Fruit fly (Drosophila melanogaster) whole organism, larva: Measurements from ENCODE around the gene sloth2.

Experiments used
- noc ChIP-seq: fragments of 200-800 bp; sonication (Bioruptor generic); optimal IDR thresholded peaks from 3 replicates; lab custom pipeline; 2019; ENCODE audit warnings: missing biosample characterization, mild to moderate bottlenecking, missing genetic modification characterization, moderate library complexity

sloth2 gene

DNA sequence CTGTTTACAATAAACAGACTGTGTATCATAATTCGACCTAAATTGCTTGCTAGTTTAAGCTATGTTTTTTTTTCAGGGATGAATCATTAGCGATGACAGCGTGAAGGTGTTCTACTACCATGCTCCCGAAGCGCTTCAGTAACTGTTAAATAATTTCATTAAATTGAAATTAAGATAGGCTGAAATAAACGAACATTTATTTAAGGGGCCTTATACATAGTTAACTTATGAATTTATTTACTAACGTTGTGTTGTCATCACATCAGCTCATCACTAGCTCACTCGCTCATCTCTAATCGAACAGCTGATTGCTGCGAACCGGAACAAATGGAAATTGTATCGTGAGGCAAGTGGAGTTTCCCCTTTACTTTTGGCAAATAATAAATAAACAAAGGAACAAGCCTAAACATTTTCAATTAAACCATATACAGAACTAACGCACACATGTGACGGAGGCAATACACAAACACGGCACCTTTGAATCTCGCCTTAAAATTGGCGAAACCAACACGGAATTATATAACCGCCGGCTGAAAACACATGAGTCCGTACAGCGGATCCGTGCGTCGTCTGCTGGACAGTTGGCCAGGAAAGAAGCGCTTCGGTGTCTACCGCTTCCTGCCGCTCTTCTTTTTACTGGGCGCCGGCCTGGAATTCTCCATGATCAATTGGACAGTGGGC lies at the start of gene sloth2, which contains the start of the genes cm and sloth1:
Gene sloth2, plus strand, starts transcription at position 295 of the 681 bp plus-strand sequence.
Gene cm, minus strand, starts transcription at position 83 of the 681 bp plus-strand sequence.
Gene sloth1, plus strand, starts transcription at position 295 of the 681 bp plus-strand sequence.
- peak; percentile 85 for TF ChIP-seq noc (tag; lab: Kevin White, UChicago)

DNA sequence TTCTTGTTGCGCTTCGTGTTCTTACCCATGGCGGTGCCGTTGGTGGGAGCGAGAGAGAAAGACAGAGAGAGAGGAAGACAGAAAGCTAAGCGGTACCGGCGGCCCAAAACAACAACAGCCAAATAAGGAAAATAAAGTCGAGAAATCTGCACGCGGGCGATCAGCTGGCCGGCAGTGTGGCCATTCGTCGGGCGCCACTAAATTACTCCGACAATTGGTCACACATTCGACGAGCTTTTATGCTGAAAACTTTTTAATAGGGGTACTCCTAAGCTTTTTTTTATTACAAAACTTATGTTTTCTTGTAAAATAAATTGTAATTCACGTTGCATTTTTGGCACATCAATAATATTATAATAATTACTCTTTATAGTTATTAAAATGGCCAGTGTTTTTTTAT lies 42.6 kb upstream of the sloth2 start, which contains the start of gene Setd3:
Gene Setd3, minus strand, starts transcription at position 187 of the 400 bp plus-strand sequence.
- TF ChIP-seq noc (tag; lab: Kevin White, UChicago): no peak

- peak; percentile 99 for TF ChIP-seq noc (tag; lab: Kevin White, UChicago)
Observed at dm6 chrX:6969364-6970137, 41.6 kb upstream of the sloth2 start, which contains the start of gene CG4586. TSS of gene CG4586 (plus strand) at chrX:6969918.

DNA sequence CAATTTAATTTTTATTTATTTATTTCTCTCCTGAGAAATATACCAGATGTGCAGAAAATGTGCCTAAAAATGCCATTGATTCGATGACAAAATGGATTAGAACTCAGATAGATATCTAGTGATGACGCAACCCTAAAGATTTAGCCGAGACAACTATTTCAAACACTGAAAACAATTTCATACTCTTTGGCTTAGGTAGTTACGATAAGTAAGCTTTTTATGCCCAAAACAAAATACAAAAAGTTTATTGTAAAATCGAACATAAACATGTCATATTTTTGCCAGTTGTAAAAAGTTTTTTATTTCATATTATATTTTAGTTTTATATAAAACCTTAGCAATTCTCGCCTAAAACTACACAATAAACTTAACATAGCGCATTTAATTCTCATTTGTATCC lies 37.8 kb upstream of the sloth2 start, which contains the start of gene CG3040:
Gene CG3040, minus strand, starts transcription at position 54 of the 400 bp plus-strand sequence.
- TF ChIP-seq noc (tag; lab: Kevin White, UChicago): no peak

DNA sequence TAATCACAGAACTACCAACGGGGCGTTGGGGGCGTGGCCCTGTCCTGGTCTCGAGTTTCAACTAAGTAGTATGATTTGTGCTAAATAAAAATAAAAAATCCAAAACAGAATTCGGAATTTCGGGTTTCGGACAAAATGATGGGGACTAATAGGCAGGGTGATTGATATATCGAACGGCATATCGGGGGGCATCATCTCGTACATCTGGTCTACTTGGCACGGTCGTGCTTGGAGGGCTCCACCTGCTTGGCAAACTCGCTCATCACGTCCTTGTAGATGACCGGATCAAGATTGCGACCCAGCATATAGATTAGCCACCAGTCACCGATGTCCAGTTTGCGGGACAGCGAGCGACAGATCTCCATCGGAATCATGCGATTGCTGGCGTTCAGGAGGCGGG lies 36.9 kb upstream of the sloth2 start:
- no peak for TF ChIP-seq noc (tag; lab: Kevin White, UChicago)

- TF ChIP-seq noc (tag; lab: Kevin White, UChicago): no peak
Observed at dm6 chrX:6976364-6976763, 34.8 kb upstream of the sloth2 start.

dm6 chrX:6976911-6977310 lies 34.2 kb upstream of the sloth2 start:
- no peak for TF ChIP-seq noc (tag; lab: Kevin White, UChicago)

DNA sequence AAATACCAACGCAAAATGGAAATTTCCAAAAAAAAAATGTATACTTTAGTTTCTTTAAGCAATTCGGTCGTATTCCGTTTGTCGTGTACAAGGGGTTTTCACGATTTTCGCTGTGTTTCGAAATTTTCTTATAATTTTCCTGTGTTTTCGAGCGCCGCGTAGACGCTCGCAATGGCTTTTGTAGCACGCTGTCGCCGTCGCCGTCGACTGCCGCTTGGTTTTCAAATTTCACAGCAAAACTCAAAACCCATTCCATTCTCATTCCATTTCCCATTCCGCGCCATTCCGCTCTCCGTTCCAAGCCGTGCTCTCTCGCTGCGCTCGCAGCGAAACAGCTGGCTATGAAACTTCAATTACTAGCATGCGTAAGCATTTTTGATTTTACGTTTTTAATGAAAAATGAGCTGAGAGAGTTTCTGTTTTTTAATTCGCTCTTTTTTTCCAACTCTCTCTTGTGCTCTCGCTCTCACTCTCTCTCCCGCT lies 29.6 kb upstream of the sloth2 start:
- TF ChIP-seq noc (tag; lab: Kevin White, UChicago): no peak

DNA sequence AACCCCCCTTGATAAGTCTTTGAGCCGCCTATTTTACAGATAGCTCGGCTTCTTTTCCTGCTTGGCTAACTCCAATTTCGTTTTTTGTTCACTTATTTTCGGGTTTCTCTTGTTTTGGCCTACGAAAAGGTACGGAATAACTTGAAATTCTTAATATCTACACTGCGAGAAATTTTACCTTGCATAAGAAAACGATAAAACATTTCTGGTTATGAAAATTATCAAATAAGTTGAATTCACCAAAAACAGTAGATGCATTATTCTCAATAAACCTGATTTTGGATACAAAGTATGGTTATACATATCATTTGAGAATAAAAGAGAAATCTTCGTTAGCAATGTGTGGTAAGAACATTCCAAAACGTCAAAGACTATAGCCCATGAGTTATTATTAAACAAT lies 29.1 kb upstream of the sloth2 start:
- peak; percentile 19 for TF ChIP-seq noc (tag; lab: Kevin White, UChicago)

DNA sequence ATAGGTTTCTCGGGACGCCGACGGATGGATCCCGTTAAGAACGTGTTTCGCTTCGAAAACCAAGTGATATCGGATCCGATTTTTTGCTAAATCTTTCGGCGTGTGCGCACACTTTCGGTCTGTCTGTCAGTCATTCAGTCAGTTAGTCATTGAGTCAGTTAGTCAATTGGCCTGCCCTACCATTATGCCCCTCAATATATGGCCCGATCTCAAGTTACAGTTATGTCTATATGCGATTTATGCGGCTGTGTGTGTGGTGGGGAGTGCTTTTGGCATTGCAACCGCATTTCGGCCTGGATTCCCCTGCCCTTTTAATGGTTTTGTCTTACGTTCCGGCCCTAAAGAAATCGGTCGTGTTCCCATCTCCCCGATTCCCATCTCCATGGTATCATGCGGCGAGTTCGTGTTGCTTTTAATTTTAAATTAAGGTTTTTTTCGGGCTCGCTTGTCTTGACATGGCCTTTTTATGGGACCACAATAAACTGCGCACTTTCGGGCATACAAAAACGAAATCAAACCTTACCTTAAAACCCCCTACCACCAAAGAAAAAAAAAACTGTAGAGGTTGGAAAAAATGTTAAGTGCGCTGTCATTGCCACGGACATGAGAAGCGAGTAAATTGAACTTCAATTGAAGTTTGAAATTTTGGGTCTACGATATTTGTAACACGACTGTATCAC lies 28.3 kb upstream of the sloth2 start:
- TF ChIP-seq noc (tag; lab: Kevin White, UChicago): no peak

- TF ChIP-seq noc (tag; lab: Kevin White, UChicago): no peak
Observed at dm6 chrX:6983500-6984320, 27.4 kb upstream of the sloth2 start.

DNA sequence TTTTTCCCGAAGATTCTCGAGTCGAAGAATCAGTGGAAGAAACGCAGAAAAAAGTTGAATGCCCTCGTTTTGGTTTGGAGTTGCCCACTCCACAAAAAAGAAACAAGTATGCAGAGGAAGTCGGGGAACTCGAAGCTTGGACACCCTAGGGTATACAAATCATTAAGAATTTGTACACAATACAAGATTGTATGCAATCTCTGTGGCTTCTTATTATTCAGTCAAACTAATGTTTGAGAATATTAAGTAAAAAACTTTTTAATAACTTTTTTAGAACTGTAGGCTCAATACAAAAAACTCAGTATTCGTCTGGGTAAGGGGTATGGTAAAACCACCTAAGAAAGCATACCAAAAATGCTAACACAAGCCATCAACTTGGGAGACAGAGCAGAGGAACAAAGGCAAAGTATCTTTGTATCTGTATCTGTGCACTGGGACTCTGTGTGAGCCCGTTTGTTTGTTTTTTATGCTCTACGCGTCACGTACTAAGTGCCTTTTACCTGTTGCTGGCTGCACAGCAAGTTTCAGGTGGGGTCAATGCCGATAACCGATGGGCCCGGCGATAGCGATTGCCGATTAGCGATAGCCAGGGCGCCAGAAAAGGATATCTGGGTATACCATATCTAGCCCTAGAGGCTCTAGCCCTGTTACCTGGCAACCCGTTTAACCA lies 25.8 kb upstream of the sloth2 start:
- peak; percentile 88 for TF ChIP-seq noc (tag; lab: Kevin White, UChicago)

DNA sequence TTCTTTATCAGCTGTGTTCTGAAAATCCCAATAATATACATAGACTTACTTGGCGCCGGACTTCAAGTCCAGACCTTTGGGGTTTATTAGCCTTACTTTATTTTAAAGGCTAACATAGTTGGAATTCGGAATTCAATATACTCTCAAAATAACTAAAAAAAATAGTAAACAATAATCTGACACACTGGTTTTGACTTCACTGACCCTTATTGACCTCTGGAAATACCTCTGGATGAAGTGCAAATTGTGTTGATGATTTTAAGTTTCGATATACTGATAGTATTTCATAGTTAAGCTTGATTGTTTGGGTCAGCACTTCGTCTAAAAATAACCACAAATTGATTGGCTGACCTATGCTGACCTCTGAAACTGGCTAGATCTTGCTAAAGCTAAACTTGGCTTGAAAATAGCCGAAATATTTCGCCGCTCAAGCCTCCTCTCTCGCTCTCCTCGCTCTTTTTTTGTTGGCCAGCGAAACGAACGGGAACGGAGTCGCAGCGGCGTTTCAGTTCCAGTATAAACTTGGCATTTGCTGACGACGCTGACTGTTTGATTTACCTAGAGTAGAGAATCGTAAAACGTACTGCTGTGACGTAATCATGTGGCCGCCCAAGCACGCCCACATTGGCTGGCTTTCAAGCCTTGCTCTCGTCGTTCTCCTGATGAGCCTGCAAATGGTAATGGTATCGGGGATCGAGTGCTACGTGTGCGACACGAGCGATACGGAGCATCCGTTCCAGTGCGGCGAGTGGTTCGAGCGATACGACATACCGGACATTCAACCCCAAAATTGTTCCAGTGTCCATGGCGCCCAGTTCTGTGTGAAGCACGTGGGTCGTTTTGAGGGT lies 25.0 kb upstream of the sloth2 start, which contains the start of gene bou:
Gene bou, plus strand, starts transcription at position 507 of the 848 bp plus-strand sequence.
- TF ChIP-seq noc (tag; lab: Kevin White, UChicago): no peak
